Worm (Caenorhabditis elegans): Measurements from ENCODE around the gene arrd-26.

DNA sequence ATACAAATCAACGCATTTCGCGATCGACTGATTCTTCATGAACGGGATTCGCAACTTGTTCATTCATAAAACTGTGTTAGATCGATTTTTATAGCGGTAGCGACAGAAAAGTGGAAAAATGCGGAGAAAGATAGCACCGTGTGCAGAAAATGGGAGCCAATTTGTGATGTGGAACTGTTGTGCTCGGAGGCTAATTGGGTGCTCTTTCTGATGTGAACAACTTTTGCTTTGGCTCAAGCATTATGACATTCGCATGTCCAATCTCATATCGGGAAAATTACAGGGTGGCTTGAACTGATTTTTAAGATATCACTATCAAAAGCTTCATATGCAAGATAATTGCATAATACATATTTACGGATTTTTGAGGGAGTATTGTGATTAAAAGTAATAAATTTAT lies 33.8 kb downstream of the arrd-26 start, which contains the start of gene C23H5.11:
- TF ChIP-seq nhr-90 (tag; optimal IDR thresholded peaks at IDR 0.05): no peak
- TF ChIP-seq ceh-79 (tag; optimal IDR thresholded peaks at IDR 0.05): no peak
- TF ChIP-seq B0261.1 (tag; optimal IDR thresholded peaks at IDR 0.05): no peak
- TF ChIP-seq pha-4 (tag; optimal IDR thresholded peaks at IDR 0.05): no peak
- no peak for TF ChIP-seq K12H6.12 (tag; optimal IDR thresholded peaks at IDR 0.05)
- no peak for TF ChIP-seq egrh-3 (GFP tag; IDR thresholded peaks at IDR 0.05)
- no peak for TF ChIP-seq athp-1 (tag; optimal IDR thresholded peaks at IDR 0.05)
- TF ChIP-seq zim-3 (tag; optimal IDR thresholded peaks at IDR 0.05): no peak
- TF ChIP-seq mes-4 (tag; optimal IDR thresholded peaks at IDR 0.05): no peak
- no peak for TF ChIP-seq dox-1 (GFP tag; IDR thresholded peaks at IDR 0.05)
- no peak for TF ChIP-seq unc-130 (GFP tag; optimal IDR thresholded peaks at IDR 0.05)
